Worm (Caenorhabditis elegans) whole organism, mixed stage, embryonic: Measurements from ENCODE around the gene mccc-1.

ENCODE experiments used
- ceh-39 ChIP-seq: fragments of 150-350 bp; optimal IDR thresholded peaks from 2 replicates; lab custom pipeline; 2014; ENCODE audit warnings: missing biosample characterization, missing genetic modification characterization
- ceh-43 ChIP-seq: fragments of 200-800 bp; sonication (Bioruptor generic); optimal IDR thresholded peaks from 2 replicates; lab custom pipeline; 2018; ENCODE audit warnings: mild to moderate bottlenecking, missing genetic modification characterization, moderate library complexity, missing compliant biosample characterization
- ceh-83 ChIP-seq: fragments of 200-800 bp; sonication (Bioruptor generic); optimal IDR thresholded peaks from 2 replicates; lab custom pipeline; 2018; ENCODE audit warnings: mild to moderate bottlenecking, missing genetic modification characterization, missing compliant biosample characterization
- ces-1 ChIP-seq: fragments of 150-350 bp; optimal IDR thresholded peaks from 2 replicates; lab custom pipeline; 2014; ENCODE audit warnings: missing biosample characterization, missing genetic modification reagents, missing genetic modification characterization
- cnd-1 ChIP-seq: fragments of 200-800 bp; sonication (Bioruptor generic); optimal IDR thresholded peaks from 2 replicates; lab custom pipeline; 2018; ENCODE audit warnings: mild to moderate bottlenecking, missing genetic modification characterization, missing compliant biosample characterization
- elt-1 ChIP-seq: sonication (generic microtip); optimal IDR thresholded peaks from 2 replicates; lab custom pipeline; 2017; ENCODE audit warnings: missing genetic modification characterization, mild to moderate bottlenecking, missing compliant biosample characterization, antibody characterized with exemption, moderate library complexity, borderline replicate concordance; ENCODE audit not compliant: insufficient read depth
- elt-3 ChIP-seq: fragments of 150-350 bp; optimal IDR thresholded peaks from 2 replicates; lab custom pipeline; 2014; ENCODE audit warnings: missing biosample characterization, missing genetic modification characterization
- flh-1 ChIP-seq: fragments of 200-800 bp; sonication (Bioruptor generic); optimal IDR thresholded peaks from 2 replicates; lab custom pipeline; 2018; ENCODE audit warnings: mild to moderate bottlenecking, missing genetic modification characterization, moderate library complexity, missing compliant biosample characterization
- ham-2 ChIP-seq: fragments of 200-800 bp; sonication (Bioruptor generic); optimal IDR thresholded peaks from 2 replicates; lab custom pipeline; 2018; ENCODE audit warnings: mild to moderate bottlenecking, missing genetic modification characterization, missing compliant biosample characterization
- hlh-1 ChIP-seq: fragments of 150-350 bp; optimal IDR thresholded peaks from 2 replicates; lab custom pipeline; 2014; ENCODE audit warnings: missing biosample characterization, missing genetic modification reagents, missing genetic modification characterization
- lin-13 ChIP-seq: fragments of 150-350 bp; optimal IDR thresholded peaks from 2 replicates; lab custom pipeline; 2014; ENCODE audit warnings: missing biosample characterization, missing genetic modification characterization
- lin-32 ChIP-seq: fragments of 200-800 bp; sonication (Bioruptor generic); optimal IDR thresholded peaks from 2 replicates; lab custom pipeline; 2018; ENCODE audit warnings: mild to moderate bottlenecking, missing genetic modification characterization, missing compliant biosample characterization
- lsy-2 ChIP-seq: fragments of 150-350 bp; optimal IDR thresholded peaks from 2 replicates; lab custom pipeline; 2014; ENCODE audit warnings: missing biosample characterization, missing genetic modification characterization
- mab-5 ChIP-seq: fragments of 150-350 bp; optimal IDR thresholded peaks from 2 replicates; lab custom pipeline; 2014; ENCODE audit warnings: missing biosample characterization, missing genetic modification characterization
- mep-1 ChIP-seq: fragments of 150-350 bp; optimal IDR thresholded peaks from 2 replicates; lab custom pipeline; 2017; ENCODE audit warnings: missing biosample characterization, missing genetic modification reagents, missing genetic modification characterization, inconsistent platforms
- nhr-12 ChIP-seq: fragments of 150-350 bp; optimal IDR thresholded peaks from 2 replicates; lab custom pipeline; 2014; ENCODE audit warnings: missing biosample characterization, missing genetic modification characterization
- nhr-2 ChIP-seq: fragments of 150-350 bp; optimal IDR thresholded peaks from 2 replicates; lab custom pipeline; 2014; ENCODE audit warnings: missing biosample characterization, missing genetic modification characterization
- nhr-237 ChIP-seq: fragments of 150-350 bp; optimal IDR thresholded peaks from 2 replicates; lab custom pipeline; 2014; ENCODE audit warnings: missing biosample characterization, missing genetic modification characterization
- nhr-28 ChIP-seq: fragments of 150-350 bp; optimal IDR thresholded peaks from 2 replicates; lab custom pipeline; 2014; ENCODE audit warnings: missing biosample characterization, missing genetic modification characterization
- nhr-76 ChIP-seq: sonication (generic microtip); optimal IDR thresholded peaks from 2 replicates; lab custom pipeline; 2017; ENCODE audit warnings: missing biosample characterization, missing genetic modification characterization
- pha-4 ChIP-seq: fragments of 150-350 bp; optimal IDR thresholded peaks from 2 replicates; lab custom pipeline; 2018; ENCODE audit warnings: missing biosample characterization, missing genetic modification reagents, missing genetic modification characterization
- sem-2 ChIP-seq: fragments of 200-800 bp; sonication (Bioruptor generic); optimal IDR thresholded peaks from 2 replicates; lab custom pipeline; 2018; ENCODE audit warnings: mild to moderate bottlenecking, missing genetic modification characterization, missing compliant biosample characterization
- snpc-4 ChIP-seq: fragments of 150-350 bp; optimal IDR thresholded peaks from 2 replicates; lab custom pipeline; 2014; ENCODE audit warnings: missing biosample characterization, missing genetic modification characterization
- sptf-1 ChIP-seq: sonication (generic microtip); optimal IDR thresholded peaks from 2 replicates; lab custom pipeline; 2017; ENCODE audit warnings: mild to moderate bottlenecking, missing genetic modification characterization, moderate library complexity, missing compliant biosample characterization
- tbx-8 ChIP-seq: fragments of 200-800 bp; sonication (Bioruptor generic); optimal IDR thresholded peaks from 2 replicates; lab custom pipeline; 2018; ENCODE audit warnings: mild to moderate bottlenecking, missing genetic modification characterization, moderate library complexity, missing compliant biosample characterization
- unc-120 ChIP-seq: sonication (generic microtip); optimal IDR thresholded peaks from 2 replicates; lab custom pipeline; 2017; ENCODE audit warnings: missing genetic modification characterization, missing compliant biosample characterization; ENCODE audit not compliant: poor library complexity, severe bottlenecking
- unc-62 ChIP-seq: fragments of 150-350 bp; optimal IDR thresholded peaks from 2 replicates; lab custom pipeline; 2014; ENCODE audit warnings: missing biosample characterization, missing genetic modification reagents, missing genetic modification characterization
- ztf-11 ChIP-seq: fragments of 150-350 bp; optimal IDR thresholded peaks from 2 replicates; lab custom pipeline; 2014; ENCODE audit warnings: missing biosample characterization, missing genetic modification characterization

The mccc-1 gene

ce11 chrIV:9920426-9920825 lies 36.1 kb downstream of the mccc-1 start:
- TF ChIP-seq hlh-1 (tag; lab: Kevin White, UChicago) (no peak), pha-4 (tag; lab: Kevin White, UChicago) (no peak), flh-1 (GFP tag; lab: Kevin White, UChicago) (no peak), elt-1 (no peak), ceh-39 (no peak), lsy-2 (tag; lab: Kevin White, UChicago) (no peak), lin-13 (tag; lab: Kevin White, UChicago) (no peak), ceh-43 (GFP tag; lab: Kevin White, UChicago) (no peak), sem-2 (no peak)
- TF ChIP-seq, all 35 proteins: peak for 0

ce11 chrIV:9924419-9924818 lies 40.0 kb downstream of the mccc-1 start:
- no peak for TF ChIP-seq nhr-76 (tag; lab: Kevin White, UChicago)
- TF ChIP-seq mab-5 (tag; lab: Kevin White, UChicago) = no peak
- TF ChIP-seq pha-4 (tag; lab: Kevin White, UChicago) = no peak
- no peak for TF ChIP-seq cnd-1 (tag; lab: Kevin White, UChicago)
- no peak for TF ChIP-seq snpc-4 (tag; lab: Kevin White, UChicago)
- TF ChIP-seq unc-120 (tag; lab: Kevin White, UChicago) = no peak
- no peak for TF ChIP-seq ceh-43 (GFP tag; lab: Kevin White, UChicago)
- TF ChIP-seq nhr-12 = no peak
- no peak for TF ChIP-seq lsy-2 (tag; lab: Kevin White, UChicago)
- no peak for TF ChIP-seq lin-13 (tag; lab: Kevin White, UChicago)
- no peak for TF ChIP-seq nhr-28 (tag; lab: Kevin White, UChicago)
- no peak for TF ChIP-seq lin-32
- TF ChIP-seq flh-1 (GFP tag; lab: Kevin White, UChicago) = no peak
- no peak for TF ChIP-seq tbx-8 (GFP tag; lab: Kevin White, UChicago)
- no peak for TF ChIP-seq ham-2 (GFP tag; lab: Kevin White, UChicago)
- no peak for TF ChIP-seq elt-1
- TF ChIP-seq ceh-83 (GFP tag; lab: Kevin White, UChicago) = no peak
- no peak for TF ChIP-seq elt-3 (tag; lab: Kevin White, UChicago)
- no peak for TF ChIP-seq ztf-11 (tag; lab: Kevin White, UChicago)
- no peak for TF ChIP-seq hlh-1 (tag; lab: Kevin White, UChicago)

ce11 chrIV:9928180-9928896 lies 44.0 kb downstream of the mccc-1 start, which contains the start of gene dur-1:
TSS of gene dur-1 (minus strand) at chrIV:9928230.
- TF ChIP-seq unc-120 (tag; lab: Kevin White, UChicago) (peak; percentile 9), unc-62 (GFP tag; lab: Kevin White, UChicago) (peak; percentile 75), nhr-2 (tag; lab: Kevin White, UChicago) (no peak)

- TF ChIP-seq ham-2 (GFP tag; lab: Kevin White, UChicago) (no peak), lsy-2 (tag; lab: Kevin White, UChicago) (peak; percentile 58), nhr-237 (tag; lab: Kevin White, UChicago) (peak; percentile 59)
Measured at ce11 chrIV:9932055-9932454, 47.7 kb downstream of the mccc-1 start, which contains the start of the genes trmt-10A and F25H8.2. TSS of gene trmt-10A (minus strand) at chrIV:9932213. TSS of gene F25H8.2 (plus strand) at chrIV:9932235.

- TF ChIP-seq nhr-28 (tag; lab: Kevin White, UChicago) (no peak), ceh-43 (GFP tag; lab: Kevin White, UChicago) (no peak), nhr-2 (tag; lab: Kevin White, UChicago) (no peak), snpc-4 (tag; lab: Kevin White, UChicago) (no peak), ceh-39 (no peak), ces-1 (no peak), nhr-76 (tag; lab: Kevin White, UChicago) (no peak), mep-1 (tag; lab: Kevin White, UChicago) (no peak), cnd-1 (tag; lab: Kevin White, UChicago) (no peak), sptf-1 (tag; lab: Kevin White, UChicago) (no peak), sem-2 (no peak), ztf-11 (tag; lab: Kevin White, UChicago) (no peak), mab-5 (tag; lab: Kevin White, UChicago) (no peak), pha-4 (tag; lab: Kevin White, UChicago) (no peak), nhr-237 (tag; lab: Kevin White, UChicago) (no peak)
Measured at ce11 chrIV:9933580-9933979, 49.2 kb downstream of the mccc-1 start, which contains the start of gene spe-29. TSS of gene spe-29 (plus strand) at chrIV:9933880.
